Worm (Caenorhabditis elegans) whole organism, L3 larva: Measurements from ENCODE around the gene F25D1.3.

Experiments
- ceh-16 ChIP-seq: sonication (generic microtip); optimal IDR thresholded peaks from 2 replicates; lab custom pipeline; 2017; ENCODE audit warnings: missing biosample characterization, missing genetic modification characterization
- fkh-10 ChIP-seq: sonication (generic microtip); optimal IDR thresholded peaks from 2 replicates; lab custom pipeline; 2017; ENCODE audit warnings: missing biosample characterization, missing genetic modification reagents, missing genetic modification characterization
- lin-39 ChIP-seq: fragments of 150-350 bp; optimal IDR thresholded peaks from 2 replicates; lab custom pipeline; 2018; ENCODE audit warnings: missing biosample characterization, missing genetic modification reagents, missing genetic modification characterization
- mdl-1 ChIP-seq: fragments of 150-350 bp; optimal IDR thresholded peaks from 2 replicates; lab custom pipeline; 2014; ENCODE audit warnings: missing biosample characterization, missing genetic modification characterization
- nhr-28 ChIP-seq: fragments of 150-350 bp; optimal IDR thresholded peaks from 2 replicates; lab custom pipeline; 2014; ENCODE audit warnings: missing biosample characterization, missing genetic modification characterization
- pha-4 ChIP-seq: fragments of 150-350 bp; optimal IDR thresholded peaks from 2 replicates; lab custom pipeline; 2014; ENCODE audit warnings: missing biosample characterization, missing genetic modification reagents, missing genetic modification characterization
- skn-1 ChIP-seq: fragments of 150-350 bp; optimal IDR thresholded peaks from 2 replicates; lab custom pipeline; 2014; ENCODE audit warnings: missing biosample characterization, missing genetic modification characterization
- snpc-4 ChIP-seq: fragments of 150-350 bp; optimal IDR thresholded peaks from 2 replicates; lab custom pipeline; 2014; ENCODE audit warnings: missing biosample characterization, missing genetic modification characterization
- unc-39 ChIP-seq: sonication (generic microtip); optimal IDR thresholded peaks from 4 replicates; lab custom pipeline; 2017; ENCODE audit warnings: missing biosample characterization, missing genetic modification characterization
- unc-62 ChIP-seq: fragments of 150-350 bp; sonication (generic microtip); optimal IDR thresholded peaks from 4 replicates; lab custom pipeline; 2014; ENCODE audit warnings: missing biosample characterization, missing genetic modification reagents, missing genetic modification characterization
- ztf-11 ChIP-seq: fragments of 150-350 bp; optimal IDR thresholded peaks from 2 replicates; lab custom pipeline; 2014; ENCODE audit warnings: missing biosample characterization, missing genetic modification characterization
- ztf-4 ChIP-seq: fragments of 150-350 bp; optimal IDR thresholded peaks from 2 replicates; lab custom pipeline; 2014; ENCODE audit warnings: missing biosample characterization, missing genetic modification characterization

- no peak for TF ChIP-seq mdl-1
- TF ChIP-seq skn-1 (tag; lab: Kevin White, UChicago) = no peak
- no peak for TF ChIP-seq nhr-28 (tag; lab: Kevin White, UChicago)
- TF ChIP-seq ceh-16 (tag; lab: Kevin White, UChicago) = no peak
- no peak for TF ChIP-seq fkh-10 (GFP tag; lab: Kevin White, UChicago)
- no peak for TF ChIP-seq snpc-4 (tag; lab: Kevin White, UChicago)
- no peak for TF ChIP-seq unc-62 (GFP tag; lab: Kevin White, UChicago)
- no peak for TF ChIP-seq unc-39 (tag; lab: Kevin White, UChicago)
- TF ChIP-seq lin-39 = no peak
- peak; percentile 23 for TF ChIP-seq pha-4 (tag; lab: Kevin White, UChicago)
- no peak for TF ChIP-seq ztf-4 (tag; lab: Kevin White, UChicago)
- TF ChIP-seq ztf-11 = no peak
Observed at ce11 chrV:10536095-10536691, 7.7 kb downstream of the F25D1.3 start, which contains the start of gene ppm-1.A.
